Worm (Caenorhabditis elegans) whole organism, L1 larva: ENCODE results near the gene secs-1.

Source experiments
- C04F5.9 ChIP-seq: sonication (generic microtip); optimal IDR thresholded peaks from 2 replicates; lab custom pipeline; 2016; ENCODE audit warnings: missing genetic modification characterization, missing compliant biosample characterization
- C16A3.4 ChIP-seq: fragments of 150-350 bp; optimal IDR thresholded peaks from 2 replicates; lab custom pipeline; 2014; ENCODE audit warnings: missing biosample characterization, missing genetic modification characterization
- F16B12.6 ChIP-seq: fragments of 150-350 bp; optimal IDR thresholded peaks from 2 replicates; lab custom pipeline; 2014; ENCODE audit warnings: missing biosample characterization, missing genetic modification characterization
- alr-1 ChIP-seq: fragments of 200-800 bp; sonication (Bioruptor generic); optimal IDR thresholded peaks from 2 replicates; lab custom pipeline; 2018; ENCODE audit warnings: borderline replicate concordance, mild to moderate bottlenecking, missing genetic modification characterization, missing compliant biosample characterization
- ceh-63 ChIP-seq: fragments of 200-800 bp; sonication (Bioruptor generic); optimal IDR thresholded peaks from 2 replicates; lab custom pipeline; 2018; ENCODE audit warnings: mild to moderate bottlenecking, missing genetic modification characterization, missing compliant biosample characterization
- dpl-1 ChIP-seq, 3 experiments: fragments of 150-350 bp in 2 of 3; sonication (generic microtip) in 1 of 3; optimal IDR thresholded peaks; 2 replicates each; lab custom pipeline; 2014 to 2017; ENCODE audit warnings: missing biosample characterization in 3 of 3, missing genetic modification characterization in 3 of 3, missing genetic modification reagents in 3 of 3
- efl-1 ChIP-seq, 4 experiments: fragments of 150-350 bp; optimal IDR thresholded peaks in 3 of 4; peaks in 1 of 4; 1 replicate in 1 of 4; 2 replicates in 3 of 4; lab custom pipeline; 2014; ENCODE audit warnings: missing biosample characterization in 2 of 4, missing genetic modification characterization in 2 of 4, missing genetic modification reagents in 2 of 4
- efl-3 ChIP-seq: fragments of 200-800 bp; sonication (Bioruptor generic); optimal IDR thresholded peaks from 2 replicates; lab custom pipeline; 2018; ENCODE audit warnings: mild to moderate bottlenecking, missing genetic modification characterization, missing compliant biosample characterization
- egl-13 ChIP-seq: sonication (generic microtip); optimal IDR thresholded peaks from 2 replicates; lab custom pipeline; 2016; ENCODE audit warnings: missing genotype, missing genetic modification reagents, missing genetic modification characterization, missing compliant biosample characterization
- egl-27 ChIP-seq, 2 experiments: fragments of 150-350 bp in 1 of 2; sonication (generic microtip); optimal IDR thresholded peaks; 3 replicates each; lab custom pipeline; 2017 to 2018; ENCODE audit warnings: missing biosample characterization in 2 of 2, missing genetic modification characterization in 2 of 2, missing genetic modification reagents in 2 of 2
- elt-2 ChIP-seq: sonication (generic microtip); optimal IDR thresholded peaks from 2 replicates; lab custom pipeline; 2016; ENCODE audit warnings: missing genetic modification characterization, mild to moderate bottlenecking, inconsistent platforms, missing compliant biosample characterization, missing genetic modification reagents
- elt-3 ChIP-seq, 6 experiments: fragments of 150-350 bp in 1 of 6; sonication (generic microtip); optimal IDR thresholded peaks; 2 replicates each; lab custom pipeline; 2017 to 2018; ENCODE audit warnings: missing biosample characterization in 6 of 6, missing genetic modification characterization in 6 of 6, inconsistent platforms in 1 of 6
- fkh-4 ChIP-seq: sonication (generic microtip); optimal IDR thresholded peaks from 2 replicates; lab custom pipeline; 2016; ENCODE audit warnings: missing compliant biosample characterization, missing genetic modification characterization, borderline replicate concordance
- fos-1 ChIP-seq: fragments of 150-350 bp; optimal IDR thresholded peaks from 2 replicates; lab custom pipeline; 2014; ENCODE audit warnings: missing biosample characterization, missing genetic modification characterization
- hlh-17 ChIP-seq: fragments of 200-800 bp; sonication (Bioruptor generic); optimal IDR thresholded peaks from 2 replicates; lab custom pipeline; 2018; ENCODE audit warnings: missing genetic modification characterization, mild to moderate bottlenecking, missing compliant biosample characterization, moderate library complexity, borderline replicate concordance
- hpl-2 ChIP-seq: fragments of 150-350 bp; optimal IDR thresholded peaks from 2 replicates; lab custom pipeline; 2014; ENCODE audit warnings: missing biosample characterization, missing genetic modification reagents, missing genetic modification characterization
- isw-1 ChIP-seq: fragments of 200-800 bp; sonication (Bioruptor generic); IDR thresholded peaks from 2 replicates; pipeline ENCODE4 v1.3.6; 2022; ENCODE audit warnings: missing genetic modification characterization, missing compliant biosample characterization
- jun-1 ChIP-seq: fragments of 150-350 bp; optimal IDR thresholded peaks from 2 replicates; lab custom pipeline; 2014; ENCODE audit warnings: missing biosample characterization, missing genetic modification reagents, missing genetic modification characterization
- lin-39 ChIP-seq: fragments of 150-350 bp; optimal IDR thresholded peaks from 2 replicates; lab custom pipeline; 2014; ENCODE audit warnings: missing biosample characterization, missing genetic modification reagents, missing genetic modification characterization
- nhr-19 ChIP-seq: fragments of 200-800 bp; sonication (Bioruptor generic); conservative IDR thresholded peaks from 2 replicates; pipeline ENCODE4 v1.3.6; 2022; ENCODE audit warnings: missing genetic modification characterization, missing compliant biosample characterization
- nhr-47 ChIP-seq: sonication (generic microtip); optimal IDR thresholded peaks from 2 replicates; lab custom pipeline; 2016; ENCODE audit warnings: mild to moderate bottlenecking, missing genetic modification characterization, moderate library complexity, missing compliant biosample characterization
- nhr-76 ChIP-seq: sonication (generic microtip); optimal IDR thresholded peaks from 2 replicates; lab custom pipeline; 2017; ENCODE audit warnings: missing biosample characterization, missing genetic modification characterization
- nhr-85 ChIP-seq: sonication (generic microtip); peaks from one replicate; lab custom pipeline; 2016; ENCODE audit warnings: missing genetic modification characterization, inconsistent platforms, missing compliant biosample characterization
- nhr-90 ChIP-seq: sonication (generic microtip); optimal IDR thresholded peaks from 2 replicates; lab custom pipeline; 2016; ENCODE audit warnings: mild to moderate bottlenecking, missing genetic modification characterization, missing compliant biosample characterization; ENCODE audit not compliant: poor library complexity
- pax-3 ChIP-seq: fragments of 200-800 bp; sonication (Bioruptor generic); optimal IDR thresholded peaks from 2 replicates; lab custom pipeline; 2018; ENCODE audit warnings: mild to moderate bottlenecking, missing genetic modification characterization, moderate library complexity, missing compliant biosample characterization
- skn-1 ChIP-seq: fragments of 150-350 bp; optimal IDR thresholded peaks from 2 replicates; lab custom pipeline; 2014; ENCODE audit warnings: missing biosample characterization, missing genetic modification characterization
- sox-4 ChIP-seq: sonication (generic microtip); optimal IDR thresholded peaks from 2 replicates; lab custom pipeline; 2016; ENCODE audit warnings: missing genetic modification characterization, missing compliant biosample characterization
- sptf-1 ChIP-seq: fragments of 150-350 bp; optimal IDR thresholded peaks from 2 replicates; lab custom pipeline; 2014; ENCODE audit warnings: missing biosample characterization, missing genetic modification characterization
- sup-37 ChIP-seq: fragments of 200-800 bp; sonication (Bioruptor generic); optimal IDR thresholded peaks from 2 replicates; lab custom pipeline; 2018; ENCODE audit warnings: mild to moderate bottlenecking, missing genetic modification characterization, missing compliant biosample characterization
- swsn-7 ChIP-seq: sonication (generic microtip); optimal IDR thresholded peaks from 2 replicates; lab custom pipeline; 2016; ENCODE audit warnings: missing genetic modification characterization, missing compliant biosample characterization
- tlp-1 ChIP-seq: fragments of 150-350 bp; optimal IDR thresholded peaks from 2 replicates; lab custom pipeline; 2014; ENCODE audit warnings: missing biosample characterization, missing genetic modification characterization
- unc-130 ChIP-seq: fragments of 150-350 bp; optimal IDR thresholded peaks from 2 replicates; lab custom pipeline; 2017; ENCODE audit warnings: missing biosample characterization, missing genetic modification characterization, inconsistent platforms
- unc-62 ChIP-seq: fragments of 150-350 bp; optimal IDR thresholded peaks from 2 replicates; lab custom pipeline; 2014; ENCODE audit warnings: missing biosample characterization, missing genetic modification reagents, missing genetic modification characterization
- ztf-4 ChIP-seq: fragments of 150-350 bp; optimal IDR thresholded peaks from 2 replicates; lab custom pipeline; 2014; ENCODE audit warnings: missing biosample characterization, missing genetic modification characterization

Gene secs-1

DNA sequence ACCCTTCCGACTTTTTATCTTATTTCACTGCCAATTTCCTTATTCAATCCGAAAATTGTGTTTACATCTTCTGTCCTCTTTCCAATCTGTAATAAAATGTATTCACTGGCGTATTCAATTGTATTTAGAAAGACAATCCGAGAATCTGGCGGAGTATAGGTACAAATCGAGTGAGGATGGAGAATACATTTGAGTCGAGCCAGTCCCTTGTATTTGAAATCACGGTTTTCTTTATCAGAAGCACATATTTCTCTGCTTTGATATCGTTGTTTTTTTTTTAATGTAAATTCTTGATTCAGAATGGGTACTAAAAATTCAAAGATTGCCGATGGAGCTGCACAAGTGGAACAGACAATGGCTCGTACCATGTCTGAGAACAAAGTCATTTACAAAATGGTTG, 40.2 kb downstream of the secs-1 start, which contains the start of gene ocr-1:
ocr-1 (plus strand) TSS at position 301 of the 400 bp plus-strand sequence.
- no peak for TF ChIP-seq efl-3
- TF ChIP-seq nhr-19 (GFP tag; lab: Robert Waterston, UW), result no peak
- no peak for TF ChIP-seq dpl-1 (GFP tag; optimal IDR thresholded peaks at IDR 0.05; lab: Kevin White, UChicago)
- TF ChIP-seq C04F5.9 (tag; lab: Kevin White, UChicago), result no peak
- no peak for TF ChIP-seq hlh-17 (GFP tag; lab: Kevin White, UChicago)
- no peak for TF ChIP-seq unc-130
- no peak for TF ChIP-seq sptf-1 (tag; lab: Kevin White, UChicago)
- no peak for TF ChIP-seq pax-3 (tag; lab: Kevin White, UChicago)
- no peak for TF ChIP-seq unc-62 (GFP tag; lab: Kevin White, UChicago)
- TF ChIP-seq F16B12.6, result no peak
- no peak for TF ChIP-seq sup-37 (GFP tag; lab: Kevin White, UChicago)
- TF ChIP-seq fos-1 (tag; lab: Kevin White, UChicago), result no peak
- no peak for TF ChIP-seq elt-3 (tag; optimal IDR thresholded peaks at IDR 0.05; lab: Kevin White, UChicago)

- TF ChIP-seq skn-1 (tag; lab: Kevin White, UChicago), result no peak
- no peak for TF ChIP-seq efl-1 (optimal IDR thresholded peaks at IDR 0.05; lab: Kevin White, UChicago)
- TF ChIP-seq efl-1 (GFP tag; optimal IDR thresholded peaks at IDR 0.05 in 1 of 2; lab: Kevin White, UChicago), result peak in 1 of 2 experiments; percentile 8
- TF ChIP-seq fkh-4 (tag; lab: Kevin White, UChicago), result no peak
- peak; percentile 26 for TF ChIP-seq elt-2 (tag; lab: Kevin White, UChicago)
These were observed 41.6 kb downstream of the secs-1 start, which contains the start of gene sre-6 for ce11 chrV:10762695-10763094. Gene sre-6 (minus strand): TSS chrV:10762795.

ce11 chrV:10760839-10761238, 43.4 kb downstream of the secs-1 start:
- TF ChIP-seq sox-4 (tag; lab: Kevin White, UChicago), result no peak
- TF ChIP-seq alr-1 (tag; lab: Kevin White, UChicago), result no peak
- no peak for TF ChIP-seq nhr-47
- no peak for TF ChIP-seq ceh-63 (GFP tag; lab: Kevin White, UChicago)
- TF ChIP-seq C16A3.4 (tag; lab: Kevin White, UChicago), result no peak
- TF ChIP-seq isw-1, result no peak
- TF ChIP-seq tlp-1 (tag; lab: Kevin White, UChicago), result no peak
- TF ChIP-seq nhr-76, result no peak
- no peak for TF ChIP-seq ztf-4
- no peak for TF ChIP-seq fkh-4 (tag; lab: Kevin White, UChicago)
- TF ChIP-seq jun-1 (tag; lab: Kevin White, UChicago), result no peak
- no peak for TF ChIP-seq C04F5.9 (tag; lab: Kevin White, UChicago)
- TF ChIP-seq dpl-1 (GFP tag; optimal IDR thresholded peaks at IDR 0.05; lab: Kevin White, UChicago), result no peak
- no peak for TF ChIP-seq skn-1 (tag; lab: Kevin White, UChicago)
- no peak for TF ChIP-seq lin-39 (tag; lab: Kevin White, UChicago)
- no peak for TF ChIP-seq egl-13
- no peak for TF ChIP-seq sup-37 (GFP tag; lab: Kevin White, UChicago)

DNA sequence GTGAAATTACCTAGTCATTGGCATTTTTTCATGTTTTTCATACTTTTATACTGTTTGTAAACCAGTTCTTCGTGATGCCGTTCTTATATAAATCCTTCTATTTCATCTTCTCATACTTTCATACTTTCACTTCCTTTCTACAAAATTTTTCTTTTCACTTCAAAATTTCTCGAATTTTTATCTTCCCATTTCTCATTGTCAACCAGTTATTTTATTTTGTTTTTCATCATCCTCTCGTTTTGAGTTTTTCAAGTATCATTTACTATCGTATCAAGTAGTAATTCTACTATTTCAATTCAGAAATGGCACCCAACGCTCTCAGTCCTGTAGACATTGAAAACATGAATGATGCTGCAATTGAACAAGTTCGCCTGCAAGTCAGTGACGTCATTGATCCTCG, 45.6 kb downstream of the secs-1 start, which contains the start of gene F28H7.8:
F28H7.8 (plus strand) TSS at position 301 of the 400 bp plus-strand sequence.
- TF ChIP-seq nhr-85 (tag; lab: Kevin White, UChicago), result peak; percentile 61
- TF ChIP-seq nhr-90, result no peak
- TF ChIP-seq hpl-2 (GFP tag; lab: Kevin White, UChicago), result no peak
- TF ChIP-seq egl-27 (tag; optimal IDR thresholded peaks at IDR 0.05; lab: Kevin White, UChicago), result no peak
- no peak for TF ChIP-seq efl-1 (optimal IDR thresholded peaks at IDR 0.05; lab: Kevin White, UChicago)
- TF ChIP-seq efl-1 (GFP tag; optimal IDR thresholded peaks at IDR 0.05 in 1 of 2; lab: Kevin White, UChicago), result no peak
- no peak for TF ChIP-seq F16B12.6
- TF ChIP-seq swsn-7 (tag; lab: Kevin White, UChicago), result no peak
